Worm (Caenorhabditis elegans) whole organism, L4 larva: Measurements from ENCODE around the gene cand-1.

Experiments used
- F37D6.2 ChIP-seq: sonication (generic microtip); optimal IDR thresholded peaks from 2 replicates; lab custom pipeline; 2016; ENCODE audit warnings: mild to moderate bottlenecking, missing genetic modification characterization, missing compliant biosample characterization
- R02D3.7 ChIP-seq: fragments of 150-350 bp; sonication (generic microtip); optimal IDR thresholded peaks from 3 replicates; lab custom pipeline; 2014; ENCODE audit warnings: missing biosample characterization, missing genetic modification characterization
- ama-1 ChIP-seq: fragments of 150-350 bp; optimal IDR thresholded peaks from 2 replicates; lab custom pipeline; 2014; ENCODE audit warnings: inconsistent platforms, mixed read lengths
- ceh-82 ChIP-seq: sonication (generic microtip); optimal IDR thresholded peaks from 2 replicates; lab custom pipeline; 2017; ENCODE audit warnings: missing biosample characterization, missing genetic modification characterization
- lir-3 ChIP-seq: sonication (generic microtip); optimal IDR thresholded peaks from 2 replicates; lab custom pipeline; 2016; ENCODE audit warnings: mild to moderate bottlenecking, missing genetic modification characterization, missing compliant biosample characterization
- lsy-2 ChIP-seq, 2 experiments: fragments of 150-350 bp in 1 of 2; sonication (generic microtip) in 1 of 2; optimal IDR thresholded peaks; 2 replicates each; lab custom pipeline; 2014 to 2017; ENCODE audit warnings: missing biosample characterization in 2 of 2, missing genetic modification characterization in 2 of 2
- mdl-1 ChIP-seq, 2 experiments: fragments of 150-350 bp in 1 of 2; sonication (generic microtip) in 1 of 2; optimal IDR thresholded peaks; 2 replicates each; lab custom pipeline; 2014 to 2017; ENCODE audit warnings: missing biosample characterization in 2 of 2, missing genetic modification characterization in 2 of 2
- pqm-1 ChIP-seq: sonication (generic microtip); optimal IDR thresholded peaks from 2 replicates; lab custom pipeline; 2017; ENCODE audit warnings: missing biosample characterization, missing genetic modification characterization
- skn-1 ChIP-seq: fragments of 150-350 bp; optimal IDR thresholded peaks from 2 replicates; lab custom pipeline; 2014; ENCODE audit warnings: missing biosample characterization, missing genetic modification characterization
- snpc-4 ChIP-seq: fragments of 150-350 bp; optimal IDR thresholded peaks from 2 replicates; lab custom pipeline; 2014; ENCODE audit warnings: missing biosample characterization, missing genetic modification characterization

- TF ChIP-seq F37D6.2 (no peak), pqm-1 (tag; lab: Kevin White, UChicago) (no peak), lir-3 (tag; lab: Kevin White, UChicago) (no peak), ceh-82 (no peak), R02D3.7 (no peak), snpc-4 (tag; lab: Kevin White, UChicago) (no peak), skn-1 (tag; lab: Kevin White, UChicago) (no peak), mdl-1 (tag; optimal IDR thresholded peaks at IDR 0.05; lab: Kevin White, UChicago) (no peak), lsy-2 (tag; optimal IDR thresholded peaks at IDR 0.05; lab: Kevin White, UChicago) (no peak), ama-1 (lab: Kevin White, UChicago) (no peak)
Observed at ce11 chrV:16821270-16821737, 18.6 kb downstream of the cand-1 start, which contains the start of gene T20B3.14.
